Worm (Caenorhabditis elegans) whole organism, mixed stage, embryonic: ENCODE data around the gene ani-2.

Source experiments
- M03D4.4 ChIP-seq: sonication (generic microtip); optimal IDR thresholded peaks from 2 replicates; lab custom pipeline; 2017; ENCODE audit warnings: mild to moderate bottlenecking, missing genetic modification characterization, missing compliant biosample characterization
- bed-3 ChIP-seq: fragments of 200-800 bp; sonication (Bioruptor generic); optimal IDR thresholded peaks from 3 replicates; lab custom pipeline; 2018; ENCODE audit warnings: mild to moderate bottlenecking, missing genetic modification characterization, moderate library complexity, missing compliant biosample characterization
- ceh-43 ChIP-seq: fragments of 200-800 bp; sonication (Bioruptor generic); optimal IDR thresholded peaks from 2 replicates; lab custom pipeline; 2018; ENCODE audit warnings: mild to moderate bottlenecking, missing genetic modification characterization, moderate library complexity, missing compliant biosample characterization
- ceh-83 ChIP-seq: fragments of 200-800 bp; sonication (Bioruptor generic); optimal IDR thresholded peaks from 2 replicates; lab custom pipeline; 2018; ENCODE audit warnings: mild to moderate bottlenecking, missing genetic modification characterization, missing compliant biosample characterization
- ces-1 ChIP-seq: fragments of 150-350 bp; optimal IDR thresholded peaks from 2 replicates; lab custom pipeline; 2014; ENCODE audit warnings: missing biosample characterization, missing genetic modification reagents, missing genetic modification characterization
- cnd-1 ChIP-seq: fragments of 200-800 bp; sonication (Bioruptor generic); optimal IDR thresholded peaks from 2 replicates; lab custom pipeline; 2018; ENCODE audit warnings: mild to moderate bottlenecking, missing genetic modification characterization, missing compliant biosample characterization
- drap-1 ChIP-seq: fragments of 200-800 bp; sonication (Bioruptor generic); optimal IDR thresholded peaks from 3 replicates; lab custom pipeline; 2018; ENCODE audit warnings: mild to moderate bottlenecking, missing genetic modification characterization, missing compliant biosample characterization
- elt-1 ChIP-seq: sonication (generic microtip); optimal IDR thresholded peaks from 2 replicates; lab custom pipeline; 2017; ENCODE audit warnings: missing genetic modification characterization, mild to moderate bottlenecking, missing compliant biosample characterization, antibody characterized with exemption, moderate library complexity, borderline replicate concordance; ENCODE audit not compliant: insufficient read depth
- elt-3 ChIP-seq: fragments of 150-350 bp; optimal IDR thresholded peaks from 2 replicates; lab custom pipeline; 2014; ENCODE audit warnings: missing biosample characterization, missing genetic modification characterization
- flh-1 ChIP-seq: fragments of 200-800 bp; sonication (Bioruptor generic); optimal IDR thresholded peaks from 2 replicates; lab custom pipeline; 2018; ENCODE audit warnings: mild to moderate bottlenecking, missing genetic modification characterization, moderate library complexity, missing compliant biosample characterization
- ham-2 ChIP-seq: fragments of 200-800 bp; sonication (Bioruptor generic); optimal IDR thresholded peaks from 2 replicates; lab custom pipeline; 2018; ENCODE audit warnings: mild to moderate bottlenecking, missing genetic modification characterization, missing compliant biosample characterization
- hlh-1 ChIP-seq: fragments of 150-350 bp; optimal IDR thresholded peaks from 2 replicates; lab custom pipeline; 2014; ENCODE audit warnings: missing biosample characterization, missing genetic modification reagents, missing genetic modification characterization
- lin-13 ChIP-seq: fragments of 150-350 bp; optimal IDR thresholded peaks from 2 replicates; lab custom pipeline; 2014; ENCODE audit warnings: missing biosample characterization, missing genetic modification characterization
- lin-32 ChIP-seq: fragments of 200-800 bp; sonication (Bioruptor generic); optimal IDR thresholded peaks from 2 replicates; lab custom pipeline; 2018; ENCODE audit warnings: mild to moderate bottlenecking, missing genetic modification characterization, missing compliant biosample characterization
- lsy-2 ChIP-seq: fragments of 150-350 bp; optimal IDR thresholded peaks from 2 replicates; lab custom pipeline; 2014; ENCODE audit warnings: missing biosample characterization, missing genetic modification characterization
- mab-5 ChIP-seq: fragments of 150-350 bp; optimal IDR thresholded peaks from 2 replicates; lab custom pipeline; 2014; ENCODE audit warnings: missing biosample characterization, missing genetic modification characterization
- mep-1 ChIP-seq: fragments of 150-350 bp; optimal IDR thresholded peaks from 2 replicates; lab custom pipeline; 2017; ENCODE audit warnings: missing biosample characterization, missing genetic modification reagents, missing genetic modification characterization, inconsistent platforms
- mls-2 ChIP-seq: sonication (generic microtip); optimal IDR thresholded peaks from 2 replicates; lab custom pipeline; 2016; ENCODE audit warnings: mild to moderate bottlenecking, missing genetic modification characterization, moderate library complexity, missing compliant biosample characterization
- nhr-2 ChIP-seq: fragments of 150-350 bp; optimal IDR thresholded peaks from 2 replicates; lab custom pipeline; 2014; ENCODE audit warnings: missing biosample characterization, missing genetic modification characterization
- nhr-237 ChIP-seq: fragments of 150-350 bp; optimal IDR thresholded peaks from 2 replicates; lab custom pipeline; 2014; ENCODE audit warnings: missing biosample characterization, missing genetic modification characterization
- nhr-28 ChIP-seq: fragments of 150-350 bp; optimal IDR thresholded peaks from 2 replicates; lab custom pipeline; 2014; ENCODE audit warnings: missing biosample characterization, missing genetic modification characterization
- nhr-76 ChIP-seq: sonication (generic microtip); optimal IDR thresholded peaks from 2 replicates; lab custom pipeline; 2017; ENCODE audit warnings: missing biosample characterization, missing genetic modification characterization
- pha-4 ChIP-seq: fragments of 150-350 bp; optimal IDR thresholded peaks from 2 replicates; lab custom pipeline; 2018; ENCODE audit warnings: missing biosample characterization, missing genetic modification reagents, missing genetic modification characterization
- sem-2 ChIP-seq: fragments of 200-800 bp; sonication (Bioruptor generic); optimal IDR thresholded peaks from 2 replicates; lab custom pipeline; 2018; ENCODE audit warnings: mild to moderate bottlenecking, missing genetic modification characterization, missing compliant biosample characterization
- snpc-4 ChIP-seq: fragments of 150-350 bp; optimal IDR thresholded peaks from 2 replicates; lab custom pipeline; 2014; ENCODE audit warnings: missing biosample characterization, missing genetic modification characterization
- sptf-1 ChIP-seq: sonication (generic microtip); optimal IDR thresholded peaks from 2 replicates; lab custom pipeline; 2017; ENCODE audit warnings: mild to moderate bottlenecking, missing genetic modification characterization, moderate library complexity, missing compliant biosample characterization
- tbx-8 ChIP-seq: fragments of 200-800 bp; sonication (Bioruptor generic); optimal IDR thresholded peaks from 2 replicates; lab custom pipeline; 2018; ENCODE audit warnings: mild to moderate bottlenecking, missing genetic modification characterization, moderate library complexity, missing compliant biosample characterization
- unc-120 ChIP-seq: sonication (generic microtip); optimal IDR thresholded peaks from 2 replicates; lab custom pipeline; 2017; ENCODE audit warnings: missing genetic modification characterization, missing compliant biosample characterization; ENCODE audit not compliant: poor library complexity, severe bottlenecking
- unc-39 ChIP-seq: fragments of 150-350 bp; optimal IDR thresholded peaks from 2 replicates; lab custom pipeline; 2014; ENCODE audit warnings: missing biosample characterization, missing genetic modification characterization
- unc-62 ChIP-seq: fragments of 150-350 bp; optimal IDR thresholded peaks from 2 replicates; lab custom pipeline; 2014; ENCODE audit warnings: missing biosample characterization, missing genetic modification reagents, missing genetic modification characterization
- ztf-11 ChIP-seq: fragments of 150-350 bp; optimal IDR thresholded peaks from 2 replicates; lab custom pipeline; 2014; ENCODE audit warnings: missing biosample characterization, missing genetic modification characterization

Gene ani-2

ce11 chrII:6383183-6383695, 18.1 kb upstream of the ani-2 start, which contains the start of gene F58F12.1:
Gene F58F12.1 (plus strand): TSS chrII:6383645.
- TF ChIP-seq nhr-237 (tag; lab: Kevin White, UChicago) (peak; percentile 43), hlh-1 (tag; lab: Kevin White, UChicago) (no peak), lsy-2 (tag; lab: Kevin White, UChicago) (peak; percentile 47), ces-1 (GFP tag; lab: Kevin White, UChicago) (peak; percentile 22), sptf-1 (tag; lab: Kevin White, UChicago) (peak; percentile 12), lin-13 (peak; percentile 38), mep-1 (peak; percentile 66), unc-39 (tag; lab: Kevin White, UChicago) (no peak)

- TF ChIP-seq snpc-4 (tag; lab: Kevin White, UChicago): no peak
- no peak for TF ChIP-seq nhr-28 (tag; lab: Kevin White, UChicago)
- TF ChIP-seq nhr-2 (tag; lab: Kevin White, UChicago): no peak
- TF ChIP-seq nhr-76 (tag; lab: Kevin White, UChicago): no peak
- no peak for TF ChIP-seq ceh-43 (GFP tag; lab: Kevin White, UChicago)
Measured at ce11 chrII:6380866-6381265, 15.7 kb upstream of the ani-2 start, which contains the start of gene F58F12.12. Gene F58F12.12 (plus strand): TSS chrII:6381166.

- TF ChIP-seq ceh-83 (GFP tag; lab: Kevin White, UChicago) (no peak), ham-2 (no peak), nhr-28 (tag; lab: Kevin White, UChicago) (no peak), unc-120 (tag; lab: Kevin White, UChicago) (no peak), elt-3 (tag; lab: Kevin White, UChicago) (no peak), lsy-2 (tag; lab: Kevin White, UChicago) (no peak), elt-1 (tag; lab: Kevin White, UChicago) (no peak), snpc-4 (tag; lab: Kevin White, UChicago) (no peak), nhr-76 (tag; lab: Kevin White, UChicago) (no peak), pha-4 (tag; lab: Kevin White, UChicago) (no peak)
Measured at ce11 chrII:6379038-6379563, 13.9 kb upstream of the ani-2 start.

- no peak for TF ChIP-seq nhr-2 (tag; lab: Kevin White, UChicago)
- TF ChIP-seq M03D4.4: no peak
- TF ChIP-seq elt-1 (tag; lab: Kevin White, UChicago): no peak
- TF ChIP-seq nhr-28 (tag; lab: Kevin White, UChicago): no peak
- TF ChIP-seq nhr-237 (tag; lab: Kevin White, UChicago): no peak
- TF ChIP-seq mep-1: no peak
- TF ChIP-seq sptf-1 (tag; lab: Kevin White, UChicago): no peak
- TF ChIP-seq tbx-8 (GFP tag; lab: Kevin White, UChicago): no peak
- no peak for TF ChIP-seq nhr-76 (tag; lab: Kevin White, UChicago)
- TF ChIP-seq ceh-83 (GFP tag; lab: Kevin White, UChicago): no peak
- no peak for TF ChIP-seq flh-1 (GFP tag; lab: Kevin White, UChicago)
- no peak for TF ChIP-seq ceh-43 (GFP tag; lab: Kevin White, UChicago)
- TF ChIP-seq drap-1 (GFP tag; lab: Kevin White, UChicago): no peak
- TF ChIP-seq unc-62 (GFP tag; lab: Kevin White, UChicago): no peak
- no peak for TF ChIP-seq unc-120 (tag; lab: Kevin White, UChicago)
- no peak for TF ChIP-seq ces-1 (GFP tag; lab: Kevin White, UChicago)
- TF ChIP-seq lin-32 (GFP tag; lab: Kevin White, UChicago): no peak
Measured at ce11 chrII:6377381-6377948, 12.3 kb upstream of the ani-2 start.

ce11 chrII:6376693-6377092, 11.5 kb upstream of the ani-2 start:
- TF ChIP-seq ces-1 (GFP tag; lab: Kevin White, UChicago) (no peak), snpc-4 (tag; lab: Kevin White, UChicago) (no peak), lin-32 (GFP tag; lab: Kevin White, UChicago) (no peak), ham-2 (no peak), ztf-11 (tag; lab: Kevin White, UChicago) (no peak), sem-2 (GFP tag; lab: Kevin White, UChicago) (no peak), mls-2 (tag; lab: Kevin White, UChicago) (no peak), M03D4.4 (no peak), sptf-1 (tag; lab: Kevin White, UChicago) (no peak), cnd-1 (tag; lab: Kevin White, UChicago) (no peak), mab-5 (tag; lab: Kevin White, UChicago) (no peak), nhr-28 (tag; lab: Kevin White, UChicago) (no peak), nhr-237 (tag; lab: Kevin White, UChicago) (no peak), unc-120 (tag; lab: Kevin White, UChicago) (no peak), ceh-43 (GFP tag; lab: Kevin White, UChicago) (no peak), lsy-2 (tag; lab: Kevin White, UChicago) (no peak), lin-13 (no peak), bed-3 (no peak), hlh-1 (tag; lab: Kevin White, UChicago) (no peak)
